Worm (Caenorhabditis elegans): ENCODE measurements around the gene tph-1.

DNA sequence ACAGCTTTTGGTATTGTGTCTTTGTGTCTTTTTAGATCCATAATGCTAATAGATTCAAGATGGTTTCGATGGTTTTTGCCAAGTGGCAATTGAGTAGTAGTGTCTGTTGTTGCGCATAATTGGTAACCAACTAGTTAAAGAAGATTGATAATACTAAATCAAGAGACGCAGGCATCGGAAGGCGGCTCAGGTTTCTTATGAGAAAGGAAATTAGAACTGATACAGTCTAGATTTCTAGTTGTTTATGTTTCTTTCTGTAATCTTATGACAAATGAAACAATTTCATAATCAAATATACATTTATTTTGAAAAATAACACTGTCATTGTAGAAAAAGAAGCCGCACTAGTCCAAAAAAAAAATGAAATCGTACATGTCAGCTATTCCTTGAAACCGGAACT, 4.7 kb downstream of the tph-1 start, which contains the start of gene ZK1290.10:
- TF ChIP-seq set-16 (GFP tag; IDR thresholded peaks at IDR 0.05), result no peak
- no peak for TF ChIP-seq lin-15B (tag; optimal IDR thresholded peaks at IDR 0.05)
- TF ChIP-seq unc-39 (tag; optimal IDR thresholded peaks at IDR 0.05), result no peak
- TF ChIP-seq snpc-4 (tag; optimal IDR thresholded peaks at IDR 0.05), result no peak

Measured in whole organism, L4 larva.